Worm (Caenorhabditis elegans) whole organism, L3 larva: ENCODE measurements around the gene Y53F4B.14.

Source experiments
- ZK546.5 ChIP-seq: sonication (generic microtip); optimal IDR thresholded peaks from 2 replicates; lab custom pipeline; 2017; ENCODE audit warnings: missing biosample characterization, missing genetic modification characterization
- aly-2 ChIP-seq: fragments of 150-350 bp; optimal IDR thresholded peaks from 2 replicates; lab custom pipeline; 2014; ENCODE audit warnings: missing biosample characterization, missing genetic modification characterization
- ama-1 ChIP-seq: fragments of 150-350 bp; optimal IDR thresholded peaks from 2 replicates; lab custom pipeline; 2018
- ceh-16 ChIP-seq: sonication (generic microtip); optimal IDR thresholded peaks from 2 replicates; lab custom pipeline; 2017; ENCODE audit warnings: missing biosample characterization, missing genetic modification characterization
- ceh-82 ChIP-seq: fragments of 150-350 bp; optimal IDR thresholded peaks from 2 replicates; lab custom pipeline; 2014; ENCODE audit warnings: missing biosample characterization, missing genetic modification characterization
- ceh-9 ChIP-seq: sonication (generic microtip); optimal IDR thresholded peaks from 2 replicates; lab custom pipeline; 2018; ENCODE audit warnings: missing biosample characterization, missing genetic modification characterization
- egl-27 ChIP-seq: sonication (generic microtip); optimal IDR thresholded peaks from 4 replicates; lab custom pipeline; 2017; ENCODE audit warnings: missing biosample characterization, missing genetic modification reagents, missing genetic modification characterization
- egl-5 ChIP-seq: fragments of 150-350 bp; optimal IDR thresholded peaks from 2 replicates; lab custom pipeline; 2017; ENCODE audit warnings: missing biosample characterization, missing genetic modification reagents, missing genetic modification characterization, inconsistent platforms
- elt-1 ChIP-seq: fragments of 150-350 bp; optimal IDR thresholded peaks from 2 replicates; lab custom pipeline; 2014; ENCODE audit warnings: missing biosample characterization, missing genetic modification characterization
- elt-2 ChIP-seq: sonication (generic microtip); optimal IDR thresholded peaks from 2 replicates; lab custom pipeline; 2016; ENCODE audit warnings: missing genetic modification reagents, mild to moderate bottlenecking, missing genetic modification characterization, missing compliant biosample characterization
- elt-3 ChIP-seq, 3 experiments: fragments of 150-350 bp in 1 of 3; sonication (generic microtip) in 2 of 3; optimal IDR thresholded peaks; 2 replicates in 2 of 3; 4 replicates in 1 of 3; lab custom pipeline; 2014 to 2017; ENCODE audit warnings: missing biosample characterization in 3 of 3, missing genetic modification characterization in 3 of 3
- eor-1 ChIP-seq, 2 experiments: fragments of 150-350 bp; optimal IDR thresholded peaks; 2 replicates each; lab custom pipeline; 2014 to 2018; ENCODE audit warnings: missing biosample characterization in 2 of 2, missing genetic modification characterization in 2 of 2
- fkh-2 ChIP-seq: fragments of 150-350 bp; optimal IDR thresholded peaks from 2 replicates; lab custom pipeline; 2014; ENCODE audit warnings: missing biosample characterization, missing genetic modification reagents, missing genetic modification characterization
- fos-1 ChIP-seq: fragments of 150-350 bp; optimal IDR thresholded peaks from 2 replicates; lab custom pipeline; 2014; ENCODE audit warnings: missing biosample characterization, missing genetic modification characterization
- lin-15B ChIP-seq: fragments of 150-350 bp; optimal IDR thresholded peaks from 2 replicates; lab custom pipeline; 2014; ENCODE audit warnings: missing biosample characterization, missing genetic modification characterization
- lin-39 ChIP-seq: fragments of 150-350 bp; optimal IDR thresholded peaks from 2 replicates; lab custom pipeline; 2018; ENCODE audit warnings: missing biosample characterization, missing genetic modification reagents, missing genetic modification characterization
- lsy-12 ChIP-seq: sonication (generic microtip); optimal IDR thresholded peaks from 2 replicates; lab custom pipeline; 2016; ENCODE audit warnings: mild to moderate bottlenecking, missing genetic modification characterization, missing compliant biosample characterization
- mdl-1 ChIP-seq: fragments of 150-350 bp; optimal IDR thresholded peaks from 2 replicates; lab custom pipeline; 2014; ENCODE audit warnings: missing biosample characterization, missing genetic modification characterization
- mml-1 ChIP-seq: fragments of 150-350 bp; sonication (generic microtip); optimal IDR thresholded peaks from 3 replicates; lab custom pipeline; 2014; ENCODE audit warnings: missing biosample characterization, missing genetic modification characterization
- nhr-11 ChIP-seq: fragments of 150-350 bp; optimal IDR thresholded peaks from 2 replicates; lab custom pipeline; 2014; ENCODE audit warnings: missing biosample characterization, missing genetic modification characterization
- nhr-12 ChIP-seq: fragments of 150-350 bp; optimal IDR thresholded peaks from 2 replicates; lab custom pipeline; 2014; ENCODE audit warnings: missing biosample characterization, missing genetic modification characterization
- nhr-23 ChIP-seq: fragments of 150-350 bp; optimal IDR thresholded peaks from 2 replicates; lab custom pipeline; 2014; ENCODE audit warnings: missing biosample characterization, missing genetic modification reagents, missing genetic modification characterization
- nhr-25 ChIP-seq: sonication (generic microtip); optimal IDR thresholded peaks from 2 replicates; lab custom pipeline; 2017; ENCODE audit warnings: missing biosample characterization, missing genetic modification characterization
- nhr-43 ChIP-seq: sonication (generic microtip); optimal IDR thresholded peaks from 2 replicates; lab custom pipeline; 2016; ENCODE audit warnings: mild to moderate bottlenecking, missing genetic modification characterization, missing compliant biosample characterization; ENCODE audit not compliant: poor library complexity, severe bottlenecking
- nhr-67 ChIP-seq: fragments of 150-350 bp; optimal IDR thresholded peaks from 2 replicates; lab custom pipeline; 2014; ENCODE audit warnings: missing biosample characterization, missing genetic modification characterization
- nhr-76 ChIP-seq: fragments of 150-350 bp; sonication (generic microtip); optimal IDR thresholded peaks from 5 replicates; lab custom pipeline; 2014; ENCODE audit warnings: missing biosample characterization, missing genetic modification characterization
- nhr-77 ChIP-seq: fragments of 150-350 bp; optimal IDR thresholded peaks from 2 replicates; lab custom pipeline; 2014; ENCODE audit warnings: missing biosample characterization, missing genetic modification characterization
- pha-4 ChIP-seq: fragments of 150-350 bp; optimal IDR thresholded peaks from 2 replicates; lab custom pipeline; 2014; ENCODE audit warnings: missing biosample characterization, missing genetic modification reagents, missing genetic modification characterization
- pqm-1 ChIP-seq: fragments of 150-350 bp; optimal IDR thresholded peaks from 2 replicates; lab custom pipeline; 2017; ENCODE audit warnings: missing biosample characterization, missing genetic modification characterization, inconsistent platforms
- sea-2 ChIP-seq: fragments of 150-350 bp; sonication (generic microtip); optimal IDR thresholded peaks from 4 replicates; lab custom pipeline; 2014; ENCODE audit warnings: missing biosample characterization, missing genetic modification reagents, missing genetic modification characterization
- skn-1 ChIP-seq: fragments of 150-350 bp; optimal IDR thresholded peaks from 2 replicates; lab custom pipeline; 2014; ENCODE audit warnings: missing biosample characterization, missing genetic modification characterization
- snpc-4 ChIP-seq: fragments of 150-350 bp; optimal IDR thresholded peaks from 2 replicates; lab custom pipeline; 2014; ENCODE audit warnings: missing biosample characterization, missing genetic modification characterization
- tbx-2 ChIP-seq: sonication (generic microtip); optimal IDR thresholded peaks from 2 replicates; lab custom pipeline; 2016; ENCODE audit warnings: mild to moderate bottlenecking, missing genetic modification characterization, missing compliant biosample characterization
- unc-39 ChIP-seq: sonication (generic microtip); optimal IDR thresholded peaks from 4 replicates; lab custom pipeline; 2017; ENCODE audit warnings: missing biosample characterization, missing genetic modification characterization
- zag-1 ChIP-seq: fragments of 150-350 bp; optimal IDR thresholded peaks from 2 replicates; lab custom pipeline; 2014; ENCODE audit warnings: missing biosample characterization, missing genetic modification characterization
- ztf-11 ChIP-seq: fragments of 150-350 bp; optimal IDR thresholded peaks from 2 replicates; lab custom pipeline; 2014; ENCODE audit warnings: missing biosample characterization, missing genetic modification characterization
- ztf-4 ChIP-seq: fragments of 150-350 bp; optimal IDR thresholded peaks from 2 replicates; lab custom pipeline; 2014; ENCODE audit warnings: missing biosample characterization, missing genetic modification characterization

Gene Y53F4B.14

ce11 chrII:15025599-15026164 is 12.1 kb upstream of the Y53F4B.14 start, which contains the start of gene cmtr-1 (continued):
- TF ChIP-seq egl-5 = peak; percentile 90
- no peak for TF ChIP-seq ZK546.5
- no peak for TF ChIP-seq sea-2 (GFP tag; lab: Kevin White, UChicago)
- peak; percentile 80 for TF ChIP-seq elt-2 (tag; lab: Kevin White, UChicago)
- TF ChIP-seq lsy-12 (tag; lab: Kevin White, UChicago) = peak; percentile 94
- TF ChIP-seq egl-27 (tag; lab: Kevin White, UChicago) = peak; percentile 74
- peak in 1 of 3 experiments; percentile 10 for TF ChIP-seq elt-3 (tag; optimal IDR thresholded peaks at IDR 0.05; lab: Kevin White, UChicago)
- TF ChIP-seq tbx-2 = peak; percentile 93

- TF ChIP-seq mdl-1 (tag; lab: Kevin White, UChicago) = no peak
- no peak for TF ChIP-seq nhr-11 (tag; lab: Kevin White, UChicago)
- no peak for TF ChIP-seq elt-3 (tag; optimal IDR thresholded peaks at IDR 0.05; lab: Kevin White, UChicago)
- no peak for TF ChIP-seq elt-1
- no peak for TF ChIP-seq nhr-12
- no peak for TF ChIP-seq ztf-11 (tag; lab: Kevin White, UChicago)
- no peak for TF ChIP-seq aly-2 (tag; lab: Kevin White, UChicago)
- no peak for TF ChIP-seq nhr-25
- no peak for TF ChIP-seq ceh-9
- no peak for TF ChIP-seq lin-15B (tag; lab: Kevin White, UChicago)
- TF ChIP-seq ztf-4 (tag; lab: Kevin White, UChicago) = no peak
- no peak for TF ChIP-seq mml-1 (tag; lab: Kevin White, UChicago)
Observed at ce11 chrII:15026389-15026788, 11.4 kb upstream of the Y53F4B.14 start.

ce11 chrII:15039104-15039503 is 1.3 kb downstream of the Y53F4B.14 start, which contains the start of gene trip-4:
Gene trip-4, plus strand, starts transcription at chrII:15039404.
- no peak for TF ChIP-seq tbx-2
- no peak for TF ChIP-seq zag-1 (tag; lab: Kevin White, UChicago)
- TF ChIP-seq fkh-2 = no peak
- TF ChIP-seq lin-39 (tag; lab: Kevin White, UChicago) = no peak

ce11 chrII:15042310-15042709 is 4.5 kb downstream of the Y53F4B.14 start:
- no peak for TF ChIP-seq elt-2 (tag; lab: Kevin White, UChicago)
- no peak for TF ChIP-seq skn-1 (tag; lab: Kevin White, UChicago)
- TF ChIP-seq sea-2 (GFP tag; lab: Kevin White, UChicago) = no peak
- no peak for TF ChIP-seq lin-15B (tag; lab: Kevin White, UChicago)
- TF ChIP-seq nhr-25 = no peak
- TF ChIP-seq tbx-2 = no peak
- TF ChIP-seq fos-1 (tag; lab: Kevin White, UChicago) = no peak
- no peak for TF ChIP-seq mdl-1 (tag; lab: Kevin White, UChicago)
- no peak for TF ChIP-seq zag-1 (tag; lab: Kevin White, UChicago)
- TF ChIP-seq nhr-23 = no peak
- TF ChIP-seq nhr-12 = no peak
- TF ChIP-seq nhr-77 (tag; lab: Kevin White, UChicago) = no peak
- TF ChIP-seq elt-1 = no peak
- no peak for TF ChIP-seq nhr-11 (tag; lab: Kevin White, UChicago)
- TF ChIP-seq ceh-16 (tag; lab: Kevin White, UChicago) = no peak
- no peak for TF ChIP-seq nhr-43 (tag; lab: Kevin White, UChicago)
- TF ChIP-seq nhr-76 = no peak
- TF ChIP-seq ama-1 (lab: Kevin White, UChicago) = no peak
- no peak for TF ChIP-seq eor-1 (tag; optimal IDR thresholded peaks at IDR 0.05; lab: Kevin White, UChicago)
- TF ChIP-seq, all 47 proteins: peak for 0

- TF ChIP-seq lin-39 (tag; lab: Kevin White, UChicago) = peak; percentile 50
Observed at ce11 chrII:15042783-15043182, 5.0 kb downstream of the Y53F4B.14 start.

ce11 chrII:15058282-15058681 is 20.5 kb downstream of the Y53F4B.14 start, which contains the start of gene Y53F4B.17:
Gene Y53F4B.17, plus strand, starts transcription at chrII:15058656.
- TF ChIP-seq nhr-11 (tag; lab: Kevin White, UChicago) (no peak), ceh-82 (tag; lab: Kevin White, UChicago) (no peak), nhr-67 (no peak), pha-4 (tag; lab: Kevin White, UChicago) (no peak), elt-3 (tag; optimal IDR thresholded peaks at IDR 0.05; lab: Kevin White, UChicago) (no peak), ztf-11 (tag; lab: Kevin White, UChicago) (no peak), egl-5 (no peak), fos-1 (tag; lab: Kevin White, UChicago) (no peak), unc-39 (tag; lab: Kevin White, UChicago) (no peak), nhr-12 (no peak), lsy-12 (tag; lab: Kevin White, UChicago) (no peak), pqm-1 (tag; lab: Kevin White, UChicago) (no peak), elt-1 (no peak), lin-39 (tag; lab: Kevin White, UChicago) (no peak), eor-1 (tag; optimal IDR thresholded peaks at IDR 0.05; lab: Kevin White, UChicago) (no peak), snpc-4 (no peak), nhr-43 (tag; lab: Kevin White, UChicago) (no peak), nhr-76 (no peak), ama-1 (lab: Kevin White, UChicago) (no peak), skn-1 (tag; lab: Kevin White, UChicago) (no peak)
